Fruit fly (Drosophila melanogaster) whole organism, embryonic: Measurements from ENCODE around the gene CG9449.

Experiments
- CTCF ChIP-seq: fragments of 200-800 bp; sonication (Bioruptor generic); optimal IDR thresholded peaks from 2 replicates; lab custom pipeline; 2017; ENCODE audit warnings: missing biosample characterization, mild to moderate bottlenecking, missing genetic modification characterization, moderate library complexity
- Hr78 ChIP-seq, 2 experiments: fragments of 200-800 bp in 1 of 2; fragments of >200 bp in 1 of 2; sonication (Bioruptor generic) in 1 of 2; optimal IDR thresholded peaks; 2 replicates each; lab custom pipeline; 2017 to 2019; ENCODE audit warnings: missing biosample characterization in 2 of 2, missing genetic modification characterization in 2 of 2, mild to moderate bottlenecking in 1 of 2, moderate library complexity in 1 of 2

DNA sequence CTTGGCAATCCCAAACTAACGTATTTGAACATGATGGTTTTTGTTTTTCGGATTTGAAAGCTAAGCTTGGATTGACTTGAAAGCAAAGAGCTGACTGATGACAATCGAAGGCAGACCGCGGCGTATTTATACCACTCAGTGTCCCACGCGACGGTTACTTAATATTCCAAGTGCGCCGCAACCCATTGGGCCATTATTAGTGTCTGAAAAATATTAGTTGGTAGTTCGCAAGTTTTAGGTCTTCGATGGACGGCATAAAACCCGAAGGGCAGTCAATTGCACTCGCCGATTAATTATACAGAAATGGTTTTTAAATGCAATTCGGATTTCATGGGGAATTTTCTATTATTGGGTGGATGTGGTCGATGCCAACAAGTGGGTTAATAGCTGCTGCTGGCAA lies 32.9 kb downstream of the CG9449 start, which contains the start of gene CG14095:
- no peak for TF ChIP-seq Hr78 (GFP tag; optimal IDR thresholded peaks at IDR 0.05; lab: Kevin White, UChicago)
- TF ChIP-seq CTCF (GFP tag; lab: Kevin White, UChicago), result no peak
